Worm (Caenorhabditis elegans) whole organism, midembryonic: ENCODE measurements around the gene Y41C4A.11.

Experiments
- T22C8.4 ChIP-seq: fragments of 200-800 bp; sonication (Bioruptor generic); IDR thresholded peaks from 2 replicates; pipeline ENCODE4 v1.3.6; 2022; ENCODE audit warnings: missing genetic modification characterization, missing compliant biosample characterization
- flt-1 ChIP-seq: fragments of 200-800 bp; sonication (Bioruptor generic); IDR thresholded peaks from 2 replicates; pipeline ENCODE4 v1.3.6; 2022; ENCODE audit warnings: missing genetic modification characterization, missing compliant biosample characterization
- med-1 ChIP-seq: sonication (generic microtip); optimal IDR thresholded peaks from 2 replicates; lab custom pipeline; 2017; ENCODE audit warnings: missing genetic modification characterization, mild to moderate bottlenecking, missing compliant biosample characterization, antibody characterized with exemption, missing genetic modification reagents; ENCODE audit not compliant: insufficient read depth
- ref-1 ChIP-seq: fragments of 200-800 bp; sonication (Bioruptor generic); conservative IDR thresholded peaks from 2 replicates; pipeline ENCODE4 v1.3.6; 2022; ENCODE audit warnings: missing genetic modification reagents, missing genetic modification characterization, missing compliant biosample characterization
- ztf-29 ChIP-seq: fragments of 200-800 bp; sonication (Bioruptor generic); IDR thresholded peaks from 2 replicates; pipeline ENCODE4 v1.3.6; 2022; ENCODE audit warnings: missing genetic modification reagents, missing genetic modification characterization, missing compliant biosample characterization

DNA sequence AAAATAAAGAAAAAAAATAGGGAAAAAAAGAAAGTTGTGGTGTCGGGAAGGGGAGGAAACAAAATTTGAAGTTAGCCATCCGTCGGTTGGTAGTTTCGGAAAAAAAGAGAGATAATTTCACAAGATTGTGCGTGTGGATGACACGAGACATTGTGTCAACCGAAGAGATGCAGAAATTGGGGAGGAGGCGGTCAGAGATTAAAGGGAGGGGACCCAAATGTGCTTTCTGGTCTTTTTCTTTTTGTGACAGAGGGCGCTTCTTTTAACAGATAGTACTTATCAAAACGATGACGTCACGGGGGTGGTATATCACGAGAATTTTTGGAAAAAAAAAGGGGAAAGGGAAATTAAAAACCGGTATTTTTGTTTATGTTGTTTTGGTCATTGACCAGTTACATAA, 18.8 kb downstream of the Y41C4A.11 start:
- TF ChIP-seq T22C8.4 (no peak), flt-1 (no peak), ref-1 (GFP tag; lab: Robert Waterston, UW) (no peak), med-1 (no peak), ztf-29 (no peak)
